Worm (Caenorhabditis elegans) whole organism, L4 larva: ENCODE measurements around the gene F10C1.9.
A peak's percentile ranks its signal among the peaks of the same experiment; 100 is the strongest.

ENCODE experiments used
- F37D6.2 ChIP-seq: sonication (generic microtip); optimal IDR thresholded peaks from 2 replicates; lab custom pipeline; 2016; ENCODE audit warnings: mild to moderate bottlenecking, missing genetic modification characterization, missing compliant biosample characterization
- F44E2.7 ChIP-seq: fragments of 200-800 bp; sonication (Bioruptor generic); IDR thresholded peaks from 2 replicates; pipeline ENCODE4 v2.1.2; 2022; ENCODE audit warnings: missing genetic modification characterization, missing compliant biosample characterization
- T26A8.4 ChIP-seq: fragments of 200-800 bp; sonication (Bioruptor generic); IDR thresholded peaks from 2 replicates; pipeline ENCODE4 v1.3.6; 2022; ENCODE audit warnings: missing genetic modification characterization, missing compliant biosample characterization
- Y105C5A.15 ChIP-seq: fragments of 200-800 bp; sonication (Bioruptor generic); IDR thresholded peaks from 2 replicates; pipeline ENCODE4 v1.3.6; 2022; ENCODE audit warnings: missing genetic modification characterization, missing compliant biosample characterization
- ZK337.2 ChIP-seq: fragments of 200-800 bp; sonication (Bioruptor generic); IDR thresholded peaks from 2 replicates; pipeline ENCODE4 v1.3.6; 2022; ENCODE audit warnings: missing genetic modification reagents, missing genetic modification characterization, missing compliant biosample characterization
- ZK546.5 ChIP-seq, 2 experiments: sonication (generic microtip); optimal IDR thresholded peaks; 2 replicates each; lab custom pipeline; 2017; ENCODE audit warnings: missing biosample characterization in 2 of 2, missing genetic modification characterization in 2 of 2
- ama-1 ChIP-seq: fragments of 150-350 bp; optimal IDR thresholded peaks from 2 replicates; lab custom pipeline; 2014; ENCODE audit warnings: inconsistent platforms, mixed read lengths
- ceh-32 ChIP-seq: sonication (generic microtip); optimal IDR thresholded peaks from 2 replicates; lab custom pipeline; 2016; ENCODE audit warnings: mild to moderate bottlenecking, missing genetic modification characterization, missing compliant biosample characterization; ENCODE audit not compliant: poor library complexity
- ceh-44 ChIP-seq: fragments of 200-800 bp; sonication (Bioruptor generic); IDR thresholded peaks from 2 replicates; pipeline ENCODE4 v1.3.6; 2022; ENCODE audit warnings: missing genetic modification reagents, missing genetic modification characterization, missing compliant biosample characterization
- ceh-82 ChIP-seq: sonication (generic microtip); optimal IDR thresholded peaks from 2 replicates; lab custom pipeline; 2017; ENCODE audit warnings: missing biosample characterization, missing genetic modification characterization
- ces-1 ChIP-seq: fragments of 150-350 bp; sonication (generic microtip); optimal IDR thresholded peaks from 4 replicates; lab custom pipeline; 2014; ENCODE audit warnings: missing biosample characterization, missing genetic modification reagents, missing genetic modification characterization
- dmd-6 ChIP-seq: fragments of 200-800 bp; sonication (Bioruptor generic); IDR thresholded peaks from 2 replicates; pipeline ENCODE4 v1.3.6; 2022; ENCODE audit warnings: missing genetic modification reagents, missing genetic modification characterization, missing compliant biosample characterization
- dmd-8 ChIP-seq: fragments of 200-800 bp; sonication (Bioruptor generic); IDR thresholded peaks from 2 replicates; pipeline ENCODE4 v1.3.6; 2022; ENCODE audit warnings: missing genetic modification characterization, missing compliant biosample characterization
- dmd-9 ChIP-seq: fragments of 200-800 bp; sonication (Bioruptor generic); IDR thresholded peaks from 2 replicates; pipeline ENCODE4 v1.3.6; 2022; ENCODE audit warnings: missing genetic modification reagents, missing genetic modification characterization, missing compliant biosample characterization
- duxl-1 ChIP-seq: sonication (generic microtip); optimal IDR thresholded peaks from 2 replicates; lab custom pipeline; 2016; ENCODE audit warnings: mild to moderate bottlenecking, missing genetic modification characterization, moderate library complexity, missing compliant biosample characterization; ENCODE audit not compliant: poor library complexity
- dve-1 ChIP-seq: sonication (generic microtip); optimal IDR thresholded peaks from 2 replicates; lab custom pipeline; 2017; ENCODE audit warnings: antibody characterized with exemption, mild to moderate bottlenecking, missing genetic modification characterization, missing compliant biosample characterization; ENCODE audit not compliant: insufficient read depth
- egl-43 ChIP-seq: fragments of 200-800 bp; sonication (Bioruptor generic); IDR thresholded peaks from 2 replicates; pipeline ENCODE4 v1.3.6; 2022; ENCODE audit warnings: missing genetic modification reagents, missing genetic modification characterization, missing compliant biosample characterization
- fkh-10 ChIP-seq: fragments of 150-350 bp; optimal IDR thresholded peaks from 2 replicates; lab custom pipeline; 2014; ENCODE audit warnings: missing biosample characterization, missing genetic modification reagents, missing genetic modification characterization
- gei-8 ChIP-seq: fragments of 200-800 bp; sonication (Bioruptor generic); optimal IDR thresholded peaks from 2 replicates; lab custom pipeline; 2018; ENCODE audit warnings: mild to moderate bottlenecking, missing genetic modification characterization, missing compliant biosample characterization
- hif-1 ChIP-seq, 2 experiments: sonication (generic microtip); optimal IDR thresholded peaks; 2 replicates each; lab custom pipeline; 2016 to 2017; ENCODE audit warnings: missing compliant biosample characterization in 2 of 2, missing genetic modification characterization in 2 of 2, missing genetic modification reagents in 2 of 2, missing genotype in 2 of 2, mild to moderate bottlenecking in 1 of 2
- lin-1 ChIP-seq: fragments of 200-800 bp; sonication (Bioruptor generic); IDR thresholded peaks from 2 replicates; pipeline ENCODE4 v1.3.6; 2022; ENCODE audit warnings: missing genetic modification reagents, missing genetic modification characterization, missing compliant biosample characterization
- lin-13 ChIP-seq: fragments of 150-350 bp; optimal IDR thresholded peaks from 2 replicates; lab custom pipeline; 2014; ENCODE audit warnings: missing biosample characterization, missing genetic modification reagents, missing genetic modification characterization
- lin-29 ChIP-seq: fragments of 200-800 bp; sonication (Bioruptor generic); IDR thresholded peaks from 2 replicates; pipeline ENCODE4 v1.3.6; 2022; ENCODE audit warnings: missing genetic modification reagents, missing genetic modification characterization, missing compliant biosample characterization
- lin-38 ChIP-seq: fragments of 200-800 bp; sonication (Bioruptor generic); IDR thresholded peaks from 2 replicates; pipeline ENCODE4 v1.3.6; 2022; ENCODE audit warnings: missing genetic modification reagents, missing genetic modification characterization, missing compliant biosample characterization
- lin-39 ChIP-seq: fragments of 150-350 bp; optimal IDR thresholded peaks from 2 replicates; lab custom pipeline; 2014; ENCODE audit warnings: missing biosample characterization, missing genetic modification reagents, missing genetic modification characterization
- lsy-2 ChIP-seq, 2 experiments: fragments of 150-350 bp in 1 of 2; sonication (generic microtip) in 1 of 2; optimal IDR thresholded peaks; 2 replicates each; lab custom pipeline; 2014 to 2017; ENCODE audit warnings: missing biosample characterization in 2 of 2, missing genetic modification characterization in 2 of 2
- mdl-1 ChIP-seq, 2 experiments: fragments of 150-350 bp in 1 of 2; sonication (generic microtip) in 1 of 2; optimal IDR thresholded peaks; 2 replicates each; lab custom pipeline; 2014 to 2017; ENCODE audit warnings: missing biosample characterization in 2 of 2, missing genetic modification characterization in 2 of 2
- mep-1 ChIP-seq: fragments of 150-350 bp; sonication (generic microtip); optimal IDR thresholded peaks from 3 replicates; lab custom pipeline; 2014; ENCODE audit warnings: missing biosample characterization, missing genetic modification characterization
- mxl-2 ChIP-seq: fragments of 200-800 bp; sonication (Bioruptor generic); conservative IDR thresholded peaks from 2 replicates; pipeline ENCODE4 v1.3.6; 2022; ENCODE audit warnings: missing genetic modification reagents, missing genetic modification characterization, missing compliant biosample characterization
- mxl-3 ChIP-seq: fragments of 200-800 bp; sonication (Bioruptor generic); optimal IDR thresholded peaks from 2 replicates; lab custom pipeline; 2018; ENCODE audit warnings: mild to moderate bottlenecking, missing genetic modification characterization, missing compliant biosample characterization
- nhr-10 ChIP-seq: fragments of 150-350 bp; optimal IDR thresholded peaks from 2 replicates; lab custom pipeline; 2014; ENCODE audit warnings: missing biosample characterization, missing genetic modification characterization
- nhr-11 ChIP-seq: fragments of 150-350 bp; optimal IDR thresholded peaks from 2 replicates; lab custom pipeline; 2014; ENCODE audit warnings: missing biosample characterization, missing genetic modification characterization
- nhr-111 ChIP-seq: fragments of 200-800 bp; sonication (Bioruptor generic); optimal IDR thresholded peaks from 2 replicates; lab custom pipeline; 2018; ENCODE audit warnings: mild to moderate bottlenecking, missing genetic modification characterization, missing compliant biosample characterization
- nhr-28 ChIP-seq: fragments of 150-350 bp; optimal IDR thresholded peaks from 2 replicates; lab custom pipeline; 2014; ENCODE audit warnings: missing biosample characterization, missing genetic modification characterization
- nhr-42 ChIP-seq: fragments of 200-800 bp; sonication (Bioruptor generic); IDR thresholded peaks from 2 replicates; pipeline ENCODE4 v1.3.6; 2022; ENCODE audit warnings: missing genetic modification characterization, missing compliant biosample characterization
- nhr-76 ChIP-seq: fragments of 150-350 bp; optimal IDR thresholded peaks from 2 replicates; lab custom pipeline; 2014; ENCODE audit warnings: missing biosample characterization, missing genetic modification characterization
- nhr-77 ChIP-seq: fragments of 150-350 bp; optimal IDR thresholded peaks from 2 replicates; lab custom pipeline; 2014; ENCODE audit warnings: missing biosample characterization, missing genetic modification characterization
- pha-4 ChIP-seq, 2 experiments: fragments of 150-350 bp in 1 of 2; fragments of 200-800 bp in 1 of 2; sonication (Bioruptor generic) in 1 of 2; IDR thresholded peaks in 1 of 2; optimal IDR thresholded peaks in 1 of 2; 2 replicates each; pipeline versions ENCODE4 v1.3.6 to Lab custom; 2014 to 2022; ENCODE audit warnings: missing genetic modification characterization in 2 of 2, missing genetic modification reagents in 2 of 2, missing biosample characterization in 1 of 2, missing compliant biosample characterization in 1 of 2
- pqm-1 ChIP-seq: sonication (generic microtip); optimal IDR thresholded peaks from 2 replicates; lab custom pipeline; 2017; ENCODE audit warnings: missing biosample characterization, missing genetic modification characterization
- rbr-2 ChIP-seq: sonication (generic microtip); optimal IDR thresholded peaks from 2 replicates; lab custom pipeline; 2016; ENCODE audit warnings: missing genotype, missing genetic modification characterization, missing compliant biosample characterization
- snpc-4 ChIP-seq: fragments of 150-350 bp; optimal IDR thresholded peaks from 2 replicates; lab custom pipeline; 2014; ENCODE audit warnings: missing biosample characterization, missing genetic modification characterization
- spr-3 ChIP-seq: fragments of 200-800 bp; sonication (Bioruptor generic); optimal IDR thresholded peaks from 2 replicates; lab custom pipeline; 2018; ENCODE audit warnings: mild to moderate bottlenecking, missing genetic modification characterization, missing compliant biosample characterization
- tag-97 ChIP-seq: fragments of 200-800 bp; sonication (Bioruptor generic); IDR thresholded peaks from 2 replicates; pipeline ENCODE4 v1.3.6; 2022; ENCODE audit warnings: missing genetic modification characterization, missing compliant biosample characterization
- unc-39 ChIP-seq: sonication (generic microtip); optimal IDR thresholded peaks from 2 replicates; lab custom pipeline; 2017; ENCODE audit warnings: missing biosample characterization, missing genetic modification characterization
- unc-62 ChIP-seq, 3 experiments: fragments of 150-350 bp in 1 of 3; sonication (generic microtip); optimal IDR thresholded peaks in 2 of 3; peaks in 1 of 3; 1 replicate in 1 of 3; 2 replicates in 2 of 3; lab custom pipeline; 2014 to 2017; ENCODE audit warnings: missing biosample characterization in 3 of 3, missing genetic modification characterization in 3 of 3, missing genetic modification reagents in 3 of 3, missing genotype in 1 of 3
- vab-7 ChIP-seq: fragments of 200-800 bp; sonication (Bioruptor generic); IDR thresholded peaks from 2 replicates; pipeline ENCODE4 v1.3.6; 2022; ENCODE audit warnings: missing genetic modification reagents, missing genetic modification characterization, missing compliant biosample characterization
- zag-1 ChIP-seq: fragments of 150-350 bp; optimal IDR thresholded peaks from 2 replicates; lab custom pipeline; 2014; ENCODE audit warnings: missing biosample characterization, missing genetic modification characterization
- zfp-3 ChIP-seq: fragments of 200-800 bp; sonication (Bioruptor generic); conservative IDR thresholded peaks from 2 replicates; pipeline ENCODE4 v1.3.6; 2022; ENCODE audit warnings: missing genetic modification reagents, missing genetic modification characterization, missing compliant biosample characterization
- zip-11 ChIP-seq: fragments of 200-800 bp; sonication (Bioruptor generic); IDR thresholded peaks from 2 replicates; pipeline ENCODE4 v1.3.6; 2022; ENCODE audit warnings: missing genetic modification characterization, missing compliant biosample characterization
- zip-2 ChIP-seq: fragments of 150-350 bp; optimal IDR thresholded peaks from 2 replicates; lab custom pipeline; 2014; ENCODE audit warnings: missing biosample characterization, missing genetic modification characterization
- ztf-11 ChIP-seq: fragments of 150-350 bp; optimal IDR thresholded peaks from 2 replicates; lab custom pipeline; 2014; ENCODE audit warnings: missing biosample characterization, missing genetic modification characterization

The F10C1.9 gene

DNA sequence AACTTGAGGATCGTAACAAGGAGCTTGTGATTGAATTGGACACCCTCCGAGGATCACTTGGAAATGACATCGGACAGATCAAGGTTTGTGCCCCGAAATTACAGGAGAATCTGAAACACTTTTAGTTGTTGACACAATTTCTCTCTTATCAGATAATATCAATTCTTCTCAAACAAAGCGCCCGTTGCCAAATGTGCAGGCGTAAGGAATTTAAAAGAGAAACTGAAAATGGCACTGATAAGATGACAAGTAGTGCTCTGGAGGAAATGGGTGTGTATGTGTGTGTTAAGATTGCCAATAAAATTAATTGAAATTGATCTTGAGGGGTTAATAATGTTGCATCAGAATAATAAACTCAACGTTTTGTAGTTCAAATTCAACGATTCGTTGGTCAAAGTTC lies 6.3 kb upstream of the F10C1.9 start:
- no peak for TF ChIP-seq duxl-1 (tag; lab: Kevin White, UChicago)
- TF ChIP-seq mep-1 = no peak
- TF ChIP-seq hif-1 (tag; optimal IDR thresholded peaks at IDR 0.05; lab: Kevin White, UChicago) = no peak
- no peak for TF ChIP-seq ZK546.5 (tag; optimal IDR thresholded peaks at IDR 0.05; lab: Kevin White, UChicago)
- no peak for TF ChIP-seq mdl-1 (tag; optimal IDR thresholded peaks at IDR 0.05; lab: Kevin White, UChicago)
- no peak for TF ChIP-seq ZK337.2
- no peak for TF ChIP-seq ces-1 (GFP tag; lab: Kevin White, UChicago)
- TF ChIP-seq nhr-76 (tag; lab: Kevin White, UChicago) = no peak
- peak; percentile 77 for TF ChIP-seq dve-1 (tag; lab: Kevin White, UChicago)
- TF ChIP-seq T26A8.4 (GFP tag; lab: Robert Waterston, UW) = no peak
- no peak for TF ChIP-seq lin-38
- peak; percentile 85 for TF ChIP-seq nhr-28 (tag; lab: Kevin White, UChicago)
- no peak for TF ChIP-seq zip-2 (tag; lab: Kevin White, UChicago)
- TF ChIP-seq fkh-10 (GFP tag; lab: Kevin White, UChicago) = no peak
- TF ChIP-seq F37D6.2 (tag; lab: Kevin White, UChicago) = no peak
- TF ChIP-seq F44E2.7 (GFP tag; lab: Robert Waterston, UW) = no peak
- TF ChIP-seq pha-4 (GFP tag; IDR thresholded peaks at IDR 0.05; lab: Robert Waterston, UW) = no peak
- TF ChIP-seq pha-4 (tag; optimal IDR thresholded peaks at IDR 0.05; lab: Kevin White, UChicago) = no peak
- TF ChIP-seq lsy-2 (tag; optimal IDR thresholded peaks at IDR 0.05; lab: Kevin White, UChicago) = no peak
- TF ChIP-seq gei-8 = no peak
- no peak for TF ChIP-seq dmd-9
- peak; percentile 17 for TF ChIP-seq mxl-3
- TF ChIP-seq ceh-32 (tag; lab: Kevin White, UChicago) = no peak
- no peak for TF ChIP-seq dmd-8 (GFP tag; lab: Robert Waterston, UW)
- TF ChIP-seq nhr-77 = peak; percentile 69
- TF ChIP-seq vab-7 = no peak
- TF ChIP-seq zfp-3 (GFP tag; lab: Robert Waterston, UW) = no peak
- no peak for TF ChIP-seq zag-1 (tag; lab: Kevin White, UChicago)
- no peak for TF ChIP-seq spr-3 (GFP tag; lab: Kevin White, UChicago)
- no peak for TF ChIP-seq lin-29
- TF ChIP-seq nhr-10 (tag; lab: Kevin White, UChicago) = no peak
- TF ChIP-seq nhr-42 = no peak
- no peak for TF ChIP-seq ztf-11 (tag; lab: Kevin White, UChicago)
- no peak for TF ChIP-seq unc-39 (tag; lab: Kevin White, UChicago)
- no peak for TF ChIP-seq ceh-82 (tag; lab: Kevin White, UChicago)
- no peak for TF ChIP-seq nhr-111 (GFP tag; lab: Kevin White, UChicago)
- peak; percentile 92 for TF ChIP-seq pqm-1 (tag; lab: Kevin White, UChicago)
- no peak for TF ChIP-seq nhr-11 (tag; lab: Kevin White, UChicago)
- no peak for TF ChIP-seq zip-11 (GFP tag; lab: Robert Waterston, UW)
- TF ChIP-seq snpc-4 = no peak
- no peak for TF ChIP-seq tag-97
- TF ChIP-seq lin-1 (GFP tag; lab: Robert Waterston, UW) = 0 out of 2 replicates have a peak, but pooled peaks have one; percentile 23
- TF ChIP-seq Y105C5A.15 = no peak
- no peak for TF ChIP-seq rbr-2 (tag; lab: Kevin White, UChicago)
- TF ChIP-seq mxl-2 (GFP tag; lab: Robert Waterston, UW) = no peak
- TF ChIP-seq dmd-6 (GFP tag; lab: Robert Waterston, UW) = peak; percentile 72
- no peak for TF ChIP-seq lin-39 (tag; lab: Kevin White, UChicago)
- no peak for TF ChIP-seq ceh-44
- no peak for TF ChIP-seq egl-43 (GFP tag; lab: Robert Waterston, UW)
- TF ChIP-seq unc-62 (GFP tag; optimal IDR thresholded peaks at IDR 0.05 in 1 of 2; lab: Kevin White, UChicago) = no peak
- no peak for TF ChIP-seq unc-62 (tag; optimal IDR thresholded peaks at IDR 0.05; lab: Kevin White, UChicago)
- peak; percentile 8 for TF ChIP-seq ama-1 (lab: Kevin White, UChicago)
- TF ChIP-seq lin-13 = no peak
